Worm (Caenorhabditis elegans) whole organism, mixed stage, embryonic: Measurements from ENCODE around the gene R144.12.

Experiments
- mls-2 ChIP-seq: sonication (generic microtip); optimal IDR thresholded peaks from 2 replicates; lab custom pipeline; 2016; ENCODE audit warnings: mild to moderate bottlenecking, missing genetic modification characterization, moderate library complexity, missing compliant biosample characterization
- nhr-28 ChIP-seq: fragments of 150-350 bp; optimal IDR thresholded peaks from 2 replicates; lab custom pipeline; 2014; ENCODE audit warnings: missing biosample characterization, missing genetic modification characterization
- sptf-1 ChIP-seq: sonication (generic microtip); optimal IDR thresholded peaks from 2 replicates; lab custom pipeline; 2017; ENCODE audit warnings: mild to moderate bottlenecking, missing genetic modification characterization, moderate library complexity, missing compliant biosample characterization

DNA sequence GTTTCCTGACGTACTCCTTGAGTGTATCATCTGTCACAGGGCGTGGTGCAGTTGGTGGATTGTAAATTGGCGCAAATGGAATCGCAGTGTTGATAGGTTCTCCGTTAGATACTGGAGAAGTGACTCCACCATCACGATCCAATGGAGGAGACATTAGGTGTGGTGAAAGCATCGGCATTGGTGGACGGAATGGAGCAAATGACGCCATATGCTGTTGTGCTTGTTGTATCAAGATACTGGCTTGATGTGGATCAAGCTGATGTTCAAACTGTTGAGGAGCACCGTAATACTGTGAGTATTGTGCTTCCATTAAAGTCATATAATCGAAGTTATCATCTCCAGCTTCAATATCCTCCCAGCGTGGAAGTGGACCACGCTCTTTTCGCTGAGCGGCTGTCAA is 5.7 kb upstream of the R144.12 start:
- no peak for TF ChIP-seq sptf-1 (tag; lab: Kevin White, UChicago)
- TF ChIP-seq mls-2 (tag; lab: Kevin White, UChicago), result no peak
- TF ChIP-seq nhr-28 (tag; lab: Kevin White, UChicago), result no peak
